Worm (Caenorhabditis elegans): ENCODE data around the gene tmem-132.
A peak's percentile ranks its signal among the peaks of the same experiment; 100 is the strongest.
"Not testable (repeated sequence)": the region's sequence is repeated elsewhere in the genome, so short reads cannot be mapped to it uniquely, and the experiment has no call there.

The tmem-132 gene

DNA sequence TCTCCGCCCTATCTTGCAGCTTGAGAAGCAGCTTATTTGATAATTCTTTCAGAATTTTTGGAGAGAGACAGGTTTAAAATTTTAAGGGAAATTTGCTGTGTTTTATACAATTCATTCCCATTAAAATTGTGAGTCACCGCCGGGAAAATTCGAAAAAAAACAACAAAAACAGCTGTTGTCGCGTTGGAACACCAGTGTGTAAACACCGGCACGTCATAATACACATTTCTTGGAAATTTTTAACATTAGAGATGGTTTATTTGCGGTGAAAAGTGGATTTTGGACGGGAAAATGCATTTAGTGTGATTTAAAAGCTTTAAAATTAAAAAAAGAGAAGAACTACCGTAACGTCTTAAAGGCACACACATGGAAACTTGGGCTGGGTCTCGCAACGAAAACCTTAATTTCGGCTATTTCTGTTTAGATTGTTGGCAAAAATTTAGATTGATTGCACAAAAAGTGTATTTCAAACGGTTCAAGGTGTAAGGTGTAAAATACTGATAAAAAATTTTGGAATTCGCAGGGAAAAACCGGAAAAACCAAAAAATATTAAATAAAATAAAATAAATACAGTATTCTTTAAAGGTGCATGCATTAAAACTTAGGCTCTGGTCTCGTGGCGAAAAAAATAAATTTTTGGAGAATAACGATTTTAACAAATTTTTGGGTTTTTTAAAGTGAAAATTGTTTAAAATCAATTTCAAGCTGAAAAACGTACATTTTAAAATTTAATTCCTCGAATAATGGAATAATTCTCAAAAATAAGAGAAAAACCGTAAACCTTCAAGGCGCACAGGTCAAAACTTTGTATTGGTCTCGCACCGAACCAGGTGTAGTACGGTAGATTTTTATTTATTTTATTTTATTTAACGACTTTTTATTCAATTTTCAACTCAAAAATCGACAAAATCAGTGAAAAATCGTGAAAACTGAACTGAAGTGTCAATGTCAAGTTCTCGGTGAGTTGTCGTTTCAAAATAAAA lies 9.1 kb upstream of the tmem-132 start, which contains the start of gene cosa-1:
Gene cosa-1, plus strand, starts transcription at position 896 of the 983 bp plus-strand sequence.
- TF ChIP-seq hnd-1 (tag; optimal IDR thresholded peaks at IDR 0.05), result no peak
- TF ChIP-seq tbx-11 (GFP tag; IDR thresholded peaks at IDR 0.05), result no peak
- TF ChIP-seq ceh-13 (GFP tag; optimal IDR thresholded peaks at IDR 0.05), result no peak
- TF ChIP-seq B0310.2 (tag; optimal IDR thresholded peaks at IDR 0.05), result no peak
- no peak for TF ChIP-seq ama-1 (optimal IDR thresholded peaks at IDR 0.05)
- TF ChIP-seq hmbx-1 (tag; optimal IDR thresholded peaks at IDR 0.05), result no peak
- TF ChIP-seq pes-1 (GFP tag; IDR thresholded peaks at IDR 0.05), result no peak
- TF ChIP-seq aly-1 (tag; optimal IDR thresholded peaks at IDR 0.05), result no peak

DNA sequence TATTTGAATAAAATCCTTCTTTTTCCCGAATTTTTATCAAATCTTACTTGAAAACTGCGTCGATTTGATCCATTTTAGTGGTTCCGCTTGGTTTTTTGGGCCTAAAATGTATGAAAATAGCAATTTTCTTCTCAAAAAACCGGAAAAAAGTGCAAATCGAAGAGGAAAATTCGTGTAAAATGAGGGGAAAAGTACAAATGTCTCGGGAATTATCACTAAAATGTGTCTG lies 8.5 kb upstream of the tmem-132 start, which contains the start of gene Y71H2AM.11:
Gene Y71H2AM.11, minus strand, starts transcription at position 101 of the 229 bp plus-strand sequence.
- no peak for TF ChIP-seq tra-4 (tag; optimal IDR thresholded peaks at IDR 0.05)
- TF ChIP-seq scrt-1 (GFP tag; IDR thresholded peaks at IDR 0.05), result no peak
- no peak for TF ChIP-seq hnd-1 (tag; optimal IDR thresholded peaks at IDR 0.05)
- no peak for TF ChIP-seq ceh-36 (tag; optimal IDR thresholded peaks at IDR 0.05)
- TF ChIP-seq ets-7 (tag; optimal IDR thresholded peaks at IDR 0.05), result no peak
- no peak for TF ChIP-seq hmg-4 (GFP tag; optimal IDR thresholded peaks at IDR 0.05)
- TF ChIP-seq aly-1 (tag; optimal IDR thresholded peaks at IDR 0.05), result no peak
- no peak for TF ChIP-seq hmbx-1 (tag; optimal IDR thresholded peaks at IDR 0.05)
- TF ChIP-seq tbx-37 (GFP tag; conservative IDR thresholded peaks at IDR 0.05), result no peak
- TF ChIP-seq sea-1 (GFP tag; conservative IDR thresholded peaks at IDR 0.05), result no peak
- no peak for TF ChIP-seq ceh-13 (GFP tag; optimal IDR thresholded peaks at IDR 0.05)
- no peak for TF ChIP-seq ama-1 (optimal IDR thresholded peaks at IDR 0.05)
- TF ChIP-seq tbx-11 (GFP tag; IDR thresholded peaks at IDR 0.05), result no peak
- no peak for TF ChIP-seq B0310.2 (tag; optimal IDR thresholded peaks at IDR 0.05)
- no peak for TF ChIP-seq pes-1 (GFP tag; IDR thresholded peaks at IDR 0.05)
- no peak for TF ChIP-seq F13C5.2 (tag; optimal IDR thresholded peaks at IDR 0.05)
- TF ChIP-seq flt-1 (GFP tag; IDR thresholded peaks at IDR 0.05), result no peak

DNA sequence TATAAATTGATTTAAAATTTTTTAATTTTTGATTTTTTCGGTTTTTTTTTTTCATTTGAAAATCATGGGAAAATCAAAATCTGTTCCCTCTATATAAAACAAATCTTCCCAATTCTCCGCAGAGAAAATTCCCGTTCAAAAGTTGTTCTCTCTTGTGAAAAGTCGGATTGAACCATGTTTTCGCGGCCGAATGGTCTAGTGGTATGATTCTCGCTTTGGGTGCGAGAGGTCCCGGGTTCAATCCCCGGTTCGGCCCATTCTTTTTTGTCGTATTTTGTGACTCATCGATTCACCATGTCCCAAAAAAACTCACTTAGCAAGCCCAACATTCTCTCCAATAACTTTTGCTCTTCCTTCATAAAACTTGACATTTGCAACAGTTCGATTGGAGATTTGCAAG lies 4.9 kb downstream of the tmem-132 start:
- TF ChIP-seq tra-4 (tag; optimal IDR thresholded peaks at IDR 0.05), result no peak
- TF ChIP-seq scrt-1 (GFP tag; IDR thresholded peaks at IDR 0.05), result no peak
- TF ChIP-seq flt-1 (GFP tag; IDR thresholded peaks at IDR 0.05), result no peak
- TF ChIP-seq pes-1 (GFP tag; IDR thresholded peaks at IDR 0.05), result 0 out of 2 replicates have a peak, but pooled peaks have one; percentile 10
- no peak for TF ChIP-seq B0310.2 (tag; optimal IDR thresholded peaks at IDR 0.05)
- TF ChIP-seq ama-1 (optimal IDR thresholded peaks at IDR 0.05), result no peak
- no peak for TF ChIP-seq tbx-37 (GFP tag; conservative IDR thresholded peaks at IDR 0.05)
- no peak for TF ChIP-seq hnd-1 (tag; optimal IDR thresholded peaks at IDR 0.05)

DNA sequence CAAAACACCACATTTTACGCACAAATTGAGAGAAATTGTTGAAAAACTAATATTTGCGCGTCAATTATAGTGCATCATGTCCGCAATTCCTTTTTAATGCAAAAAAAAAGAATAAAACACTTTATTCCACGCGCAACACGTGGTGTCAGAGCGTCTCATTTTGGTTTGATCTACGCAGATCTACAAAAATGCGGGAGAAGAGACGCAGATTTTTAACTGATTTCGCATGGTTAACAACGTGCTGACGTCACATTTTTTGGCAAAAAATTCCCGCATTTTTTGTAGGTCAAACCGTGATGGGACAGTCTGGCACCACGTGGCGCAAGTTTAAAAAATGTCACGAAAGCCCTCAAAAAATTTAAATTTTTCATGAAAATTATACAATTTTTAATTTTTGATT lies 6.2 kb downstream of the tmem-132 start:
- TF ChIP-seq pes-1 (GFP tag; IDR thresholded peaks at IDR 0.05), result no peak
- TF ChIP-seq ceh-13 (GFP tag; optimal IDR thresholded peaks at IDR 0.05), result no peak
- TF ChIP-seq ama-1 (optimal IDR thresholded peaks at IDR 0.05), result no peak
- TF ChIP-seq tbx-37 (GFP tag; conservative IDR thresholded peaks at IDR 0.05), result no peak
- no peak for TF ChIP-seq B0310.2 (tag; optimal IDR thresholded peaks at IDR 0.05)
- TF ChIP-seq tra-4 (tag; optimal IDR thresholded peaks at IDR 0.05), result no peak
- no peak for TF ChIP-seq ets-7 (tag; optimal IDR thresholded peaks at IDR 0.05)
- TF ChIP-seq sea-1 (GFP tag; conservative IDR thresholded peaks at IDR 0.05), result no peak
- TF ChIP-seq hmbx-1 (tag; optimal IDR thresholded peaks at IDR 0.05), result no peak
- no peak for TF ChIP-seq tbx-11 (GFP tag; IDR thresholded peaks at IDR 0.05)
- no peak for TF ChIP-seq aly-1 (tag; optimal IDR thresholded peaks at IDR 0.05)
- no peak for TF ChIP-seq scrt-1 (GFP tag; IDR thresholded peaks at IDR 0.05)
- no peak for TF ChIP-seq F13C5.2 (tag; optimal IDR thresholded peaks at IDR 0.05)
- no peak for TF ChIP-seq ceh-36 (tag; optimal IDR thresholded peaks at IDR 0.05)

DNA sequence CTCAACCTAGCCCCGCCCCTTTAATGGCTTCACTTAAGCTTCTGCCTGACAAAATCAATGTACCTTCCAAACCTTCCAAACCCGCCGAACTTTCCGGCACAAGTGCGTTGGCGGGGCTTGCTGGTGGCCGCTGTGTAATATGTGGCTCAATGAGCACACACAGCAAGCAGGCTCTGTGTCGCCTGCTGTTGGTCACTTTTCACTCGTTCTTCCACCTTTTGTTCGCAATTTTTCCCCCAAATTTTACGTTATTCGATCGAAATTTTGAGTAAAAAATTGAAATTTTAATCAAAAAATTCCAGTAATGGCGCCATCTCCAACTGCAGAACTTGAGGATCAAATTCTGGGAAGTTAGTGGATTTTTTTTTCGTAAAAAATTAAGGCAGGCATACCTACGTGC lies 15.8 kb downstream of the tmem-132 start, which contains the start of gene set-27:
Gene set-27, plus strand, starts transcription at position 301 of the 400 bp plus-strand sequence.
- TF ChIP-seq sea-1 (GFP tag; conservative IDR thresholded peaks at IDR 0.05) (no peak), hmg-4 (GFP tag; optimal IDR thresholded peaks at IDR 0.05) (no peak), hnd-1 (tag; optimal IDR thresholded peaks at IDR 0.05) (no peak), F13C5.2 (tag; optimal IDR thresholded peaks at IDR 0.05) (no peak), ets-7 (tag; optimal IDR thresholded peaks at IDR 0.05) (no peak), ama-1 (optimal IDR thresholded peaks at IDR 0.05) (no peak), pes-1 (GFP tag; IDR thresholded peaks at IDR 0.05) (no peak), tra-4 (tag; optimal IDR thresholded peaks at IDR 0.05) (no peak), aly-1 (tag; optimal IDR thresholded peaks at IDR 0.05) (no peak), ceh-36 (tag; optimal IDR thresholded peaks at IDR 0.05) (no peak), tbx-11 (GFP tag; IDR thresholded peaks at IDR 0.05) (no peak), flt-1 (GFP tag; IDR thresholded peaks at IDR 0.05) (no peak), scrt-1 (GFP tag; IDR thresholded peaks at IDR 0.05) (no peak), B0310.2 (tag; optimal IDR thresholded peaks at IDR 0.05) (no peak), ceh-13 (GFP tag; optimal IDR thresholded peaks at IDR 0.05) (no peak)

DNA sequence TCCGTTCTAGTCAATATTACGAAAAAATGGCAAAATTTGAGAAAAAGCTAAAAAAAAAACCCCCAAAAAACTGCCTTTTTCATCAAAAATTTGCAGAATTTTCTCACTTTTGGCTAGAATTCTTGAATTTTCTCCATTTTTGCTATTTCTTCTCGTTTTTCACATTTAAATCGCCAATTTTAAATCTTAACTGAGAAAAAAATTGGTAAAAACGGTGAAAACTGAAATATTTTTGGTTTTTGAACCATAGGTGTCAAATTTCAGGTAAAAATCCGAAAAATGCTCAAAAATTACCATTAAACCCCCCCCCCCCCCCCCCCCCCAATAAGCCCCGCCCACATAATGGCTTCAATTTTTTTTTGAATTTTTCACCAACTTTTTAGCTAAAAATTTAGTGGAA lies 17.1 kb downstream of the tmem-132 start, which contains the start of gene cox-6B:
Gene cox-6B, plus strand, starts transcription at position 301 of the 400 bp plus-strand sequence.
- TF ChIP-seq F13C5.2 (tag; optimal IDR thresholded peaks at IDR 0.05); tbx-11 (GFP tag; IDR thresholded peaks at IDR 0.05); aly-1 (tag; optimal IDR thresholded peaks at IDR 0.05): not testable (repeated sequence)

DNA sequence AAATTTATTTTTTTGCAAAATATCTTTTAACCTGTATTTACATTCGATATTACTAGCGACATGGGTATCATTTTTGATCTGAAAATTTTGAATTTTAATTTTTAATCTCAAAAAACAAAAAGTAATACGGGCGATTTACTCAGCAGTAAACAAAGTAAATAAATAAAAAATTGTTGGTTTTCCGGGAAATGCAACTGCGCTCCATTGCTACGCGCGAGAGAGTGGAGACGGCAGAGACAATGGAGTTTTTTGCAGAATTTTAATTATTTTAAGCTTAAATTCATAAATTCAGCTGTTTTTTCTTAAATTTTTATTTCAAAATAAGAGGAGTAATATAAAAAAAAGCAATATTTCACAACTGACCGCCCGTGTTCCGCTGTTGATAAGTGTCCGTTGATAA lies 17.7 kb downstream of the tmem-132 start, which contains the start of gene slc-30A9:
Gene slc-30A9, minus strand, starts transcription at position 78 of the 400 bp plus-strand sequence.
- TF ChIP-seq hmbx-1 (tag; optimal IDR thresholded peaks at IDR 0.05) (no peak), ama-1 (optimal IDR thresholded peaks at IDR 0.05) (no peak), hnd-1 (tag; optimal IDR thresholded peaks at IDR 0.05) (no peak), aly-1 (tag; optimal IDR thresholded peaks at IDR 0.05) (no peak), ets-7 (tag; optimal IDR thresholded peaks at IDR 0.05) (no peak), tbx-11 (GFP tag; IDR thresholded peaks at IDR 0.05) (no peak)
